Worm (Caenorhabditis elegans) whole organism, L2 larva: ENCODE measurements around the gene F57A8.1.

Experiments
- C34F6.9 ChIP-seq: fragments of 150-350 bp; optimal IDR thresholded peaks from 2 replicates; lab custom pipeline; 2014; ENCODE audit warnings: missing biosample characterization, missing genetic modification characterization
- F13H6.1 ChIP-seq: sonication (generic microtip); optimal IDR thresholded peaks from 2 replicates; lab custom pipeline; 2016; ENCODE audit warnings: missing genetic modification characterization, missing compliant biosample characterization
- Y55F3AM.14 ChIP-seq: fragments of 200-800 bp; sonication (Bioruptor generic); optimal IDR thresholded peaks from 2 replicates; lab custom pipeline; 2018; ENCODE audit warnings: mild to moderate bottlenecking, missing genetic modification characterization, missing compliant biosample characterization
- ZK546.5 ChIP-seq: sonication (generic microtip); optimal IDR thresholded peaks from 2 replicates; lab custom pipeline; 2017; ENCODE audit warnings: missing biosample characterization, missing genetic modification characterization
- alr-1 ChIP-seq: fragments of 150-350 bp; optimal IDR thresholded peaks from 2 replicates; lab custom pipeline; 2014; ENCODE audit warnings: missing biosample characterization, missing genetic modification characterization
- aly-2 ChIP-seq: fragments of 150-350 bp; optimal IDR thresholded peaks from 2 replicates; lab custom pipeline; 2014; ENCODE audit warnings: missing biosample characterization, missing genetic modification characterization
- ama-1 ChIP-seq: fragments of 150-350 bp; optimal IDR thresholded peaks from 2 replicates; lab custom pipeline; 2018; ENCODE audit warnings: inconsistent platforms
- blmp-1 ChIP-seq: sonication (generic microtip); optimal IDR thresholded peaks from 2 replicates; lab custom pipeline; 2017; ENCODE audit warnings: missing genetic modification characterization, mild to moderate bottlenecking, missing compliant biosample characterization, antibody characterized with exemption, moderate library complexity; ENCODE audit not compliant: insufficient read depth
- ceh-16 ChIP-seq: fragments of 150-350 bp; optimal IDR thresholded peaks from 2 replicates; lab custom pipeline; 2014; ENCODE audit warnings: missing biosample characterization, missing genetic modification characterization
- ceh-82 ChIP-seq: fragments of 150-350 bp; optimal IDR thresholded peaks from 2 replicates; lab custom pipeline; 2014; ENCODE audit warnings: missing biosample characterization, missing genetic modification characterization
- crh-2 ChIP-seq: sonication (generic microtip); optimal IDR thresholded peaks from 2 replicates; lab custom pipeline; 2017; ENCODE audit warnings: missing biosample characterization, missing genetic modification characterization
- dmd-4 ChIP-seq: sonication (generic microtip); optimal IDR thresholded peaks from 2 replicates; lab custom pipeline; 2017; ENCODE audit warnings: missing biosample characterization, missing genetic modification characterization
- elt-1 ChIP-seq: fragments of 150-350 bp; optimal IDR thresholded peaks from 2 replicates; lab custom pipeline; 2014; ENCODE audit warnings: missing biosample characterization, missing genetic modification characterization
- elt-3 ChIP-seq: sonication (generic microtip); optimal IDR thresholded peaks from 2 replicates; lab custom pipeline; 2017; ENCODE audit warnings: missing biosample characterization, missing genetic modification characterization
- fos-1 ChIP-seq: fragments of 150-350 bp; optimal IDR thresholded peaks from 2 replicates; lab custom pipeline; 2014; ENCODE audit warnings: missing biosample characterization, missing genetic modification characterization
- gmeb-1 ChIP-seq: fragments of 150-350 bp; optimal IDR thresholded peaks from 2 replicates; lab custom pipeline; 2014; ENCODE audit warnings: missing biosample characterization, missing genetic modification characterization
- lin-11 ChIP-seq: fragments of 150-350 bp; sonication (generic microtip); optimal IDR thresholded peaks from 2 replicates; lab custom pipeline; 2014; ENCODE audit warnings: missing biosample characterization, missing genetic modification characterization, inconsistent platforms, mixed read lengths
- lin-13 ChIP-seq: fragments of 150-350 bp; optimal IDR thresholded peaks from 2 replicates; lab custom pipeline; 2014; ENCODE audit warnings: missing biosample characterization, missing genetic modification reagents, missing genetic modification characterization
- lsy-2 ChIP-seq, 2 experiments: fragments of 150-350 bp in 1 of 2; sonication (generic microtip) in 1 of 2; optimal IDR thresholded peaks; 2 replicates each; lab custom pipeline; 2014 to 2017; ENCODE audit warnings: missing biosample characterization in 2 of 2, missing genetic modification characterization in 2 of 2
- mab-5 ChIP-seq: fragments of 150-350 bp; optimal IDR thresholded peaks from 2 replicates; lab custom pipeline; 2014; ENCODE audit warnings: missing biosample characterization, missing genetic modification characterization
- mbf-1 ChIP-seq: sonication (generic microtip); optimal IDR thresholded peaks from 2 replicates; lab custom pipeline; 2017; ENCODE audit warnings: missing biosample characterization, missing genetic modification characterization
- mdl-1 ChIP-seq, 2 experiments: fragments of 150-350 bp in 1 of 2; sonication (generic microtip) in 1 of 2; optimal IDR thresholded peaks; 2 replicates each; lab custom pipeline; 2017; ENCODE audit warnings: missing biosample characterization in 2 of 2, missing genetic modification characterization in 2 of 2
- nhr-11 ChIP-seq: fragments of 150-350 bp; optimal IDR thresholded peaks from 2 replicates; lab custom pipeline; 2014; ENCODE audit warnings: missing biosample characterization, missing genetic modification characterization
- nhr-129 ChIP-seq: fragments of 150-350 bp; optimal IDR thresholded peaks from 2 replicates; lab custom pipeline; 2014; ENCODE audit warnings: missing biosample characterization, missing genetic modification characterization
- nhr-21 ChIP-seq: fragments of 150-350 bp; optimal IDR thresholded peaks from 2 replicates; lab custom pipeline; 2014; ENCODE audit warnings: missing biosample characterization, missing genetic modification characterization
- nhr-23 ChIP-seq: fragments of 150-350 bp; optimal IDR thresholded peaks from 2 replicates; lab custom pipeline; 2014; ENCODE audit warnings: missing biosample characterization, missing genetic modification reagents, missing genetic modification characterization
- nhr-237 ChIP-seq: fragments of 150-350 bp; optimal IDR thresholded peaks from 2 replicates; lab custom pipeline; 2014; ENCODE audit warnings: missing biosample characterization, missing genetic modification characterization
- nhr-6 ChIP-seq: fragments of 150-350 bp; optimal IDR thresholded peaks from 2 replicates; lab custom pipeline; 2014; ENCODE audit warnings: missing biosample characterization, missing genetic modification characterization
- nhr-77 ChIP-seq: fragments of 150-350 bp; optimal IDR thresholded peaks from 2 replicates; lab custom pipeline; 2014; ENCODE audit warnings: missing biosample characterization, missing genetic modification characterization
- peb-1 ChIP-seq: fragments of 150-350 bp; optimal IDR thresholded peaks from 2 replicates; lab custom pipeline; 2014; ENCODE audit warnings: missing biosample characterization, missing genetic modification characterization
- sem-4 ChIP-seq: fragments of 150-350 bp; optimal IDR thresholded peaks from 2 replicates; lab custom pipeline; 2014; ENCODE audit warnings: missing biosample characterization, missing genetic modification reagents, missing genetic modification characterization
- skn-1 ChIP-seq: sonication (generic microtip); optimal IDR thresholded peaks from 2 replicates; lab custom pipeline; 2017; ENCODE audit warnings: missing biosample characterization, missing genetic modification characterization
- sma-3 ChIP-seq: sonication (generic microtip); optimal IDR thresholded peaks from 2 replicates; lab custom pipeline; 2016; ENCODE audit warnings: missing genetic modification reagents, missing genetic modification characterization, missing compliant biosample characterization
- sma-9 ChIP-seq, 2 experiments: fragments of 150-350 bp in 1 of 2; sonication (generic microtip) in 1 of 2; optimal IDR thresholded peaks; 2 replicates each; lab custom pipeline; 2014 to 2016; ENCODE audit warnings: missing genetic modification characterization in 2 of 2, mild to moderate bottlenecking in 1 of 2, missing biosample characterization in 1 of 2, missing compliant biosample characterization in 1 of 2, missing genetic modification reagents in 1 of 2, moderate library complexity in 1 of 2
- snpc-4 ChIP-seq: fragments of 150-350 bp; optimal IDR thresholded peaks from 2 replicates; lab custom pipeline; 2014; ENCODE audit warnings: missing biosample characterization, missing genetic modification characterization
- unc-39 ChIP-seq: fragments of 150-350 bp; optimal IDR thresholded peaks from 2 replicates; lab custom pipeline; 2014; ENCODE audit warnings: missing biosample characterization, missing genetic modification characterization
- unc-55 ChIP-seq: fragments of 150-350 bp; sonication (generic microtip); optimal IDR thresholded peaks from 3 replicates; lab custom pipeline; 2014; ENCODE audit warnings: missing biosample characterization, missing genetic modification reagents, missing genetic modification characterization
- zag-1 ChIP-seq: fragments of 150-350 bp; optimal IDR thresholded peaks from 2 replicates; lab custom pipeline; 2014; ENCODE audit warnings: missing biosample characterization, missing genetic modification characterization
- ztf-1 ChIP-seq: fragments of 200-800 bp; sonication (Bioruptor generic); conservative IDR thresholded peaks from 2 replicates; pipeline ENCODE4 v1.3.6; 2022; ENCODE audit warnings: missing genetic modification characterization, missing compliant biosample characterization
- ztf-11 ChIP-seq: sonication (generic microtip); optimal IDR thresholded peaks from 2 replicates; lab custom pipeline; 2017; ENCODE audit warnings: missing biosample characterization, missing genetic modification characterization
- ztf-4 ChIP-seq: fragments of 150-350 bp; optimal IDR thresholded peaks from 2 replicates; lab custom pipeline; 2014; ENCODE audit warnings: missing biosample characterization, missing genetic modification characterization

Gene F57A8.1

DNA sequence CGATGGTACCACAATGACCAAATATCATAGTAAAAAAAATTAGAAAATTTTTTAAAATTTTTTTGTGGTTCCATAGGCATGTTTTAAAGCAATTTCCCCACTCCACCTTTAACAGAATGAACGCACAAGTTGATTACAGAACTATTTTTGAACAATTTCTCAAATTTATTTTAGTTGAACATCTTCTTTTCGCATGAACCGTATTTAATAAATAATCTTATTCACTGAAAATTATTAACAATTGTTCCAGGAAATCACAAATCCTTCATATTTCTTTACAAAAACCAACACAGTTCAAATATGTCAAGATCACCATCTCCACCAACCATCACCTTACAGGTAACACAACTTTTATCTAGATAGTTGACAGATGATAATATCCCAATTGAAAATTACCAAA is 25.5 kb upstream of the F57A8.1 start, which contains the start of gene lea-1:
TSS of gene lea-1 (plus strand) at position 301 of the 400 bp plus-strand sequence.
- TF ChIP-seq nhr-23 (tag; lab: Kevin White, UChicago) (no peak), ztf-4 (no peak), nhr-6 (tag; lab: Kevin White, UChicago) (no peak), unc-39 (tag; lab: Kevin White, UChicago) (no peak), ama-1 (lab: Kevin White, UChicago) (no peak), aly-2 (no peak), nhr-11 (tag; lab: Kevin White, UChicago) (no peak), sma-3 (no peak), nhr-237 (no peak), lsy-2 (tag; optimal IDR thresholded peaks at IDR 0.05; lab: Kevin White, UChicago) (no peak), lin-11 (tag; lab: Kevin White, UChicago) (no peak), dmd-4 (tag; lab: Kevin White, UChicago) (no peak), alr-1 (no peak), fos-1 (tag; lab: Kevin White, UChicago) (no peak), peb-1 (no peak), gmeb-1 (no peak), nhr-21 (tag; lab: Kevin White, UChicago) (no peak), C34F6.9 (tag; lab: Kevin White, UChicago) (no peak), zag-1 (tag; lab: Kevin White, UChicago) (no peak)

DNA sequence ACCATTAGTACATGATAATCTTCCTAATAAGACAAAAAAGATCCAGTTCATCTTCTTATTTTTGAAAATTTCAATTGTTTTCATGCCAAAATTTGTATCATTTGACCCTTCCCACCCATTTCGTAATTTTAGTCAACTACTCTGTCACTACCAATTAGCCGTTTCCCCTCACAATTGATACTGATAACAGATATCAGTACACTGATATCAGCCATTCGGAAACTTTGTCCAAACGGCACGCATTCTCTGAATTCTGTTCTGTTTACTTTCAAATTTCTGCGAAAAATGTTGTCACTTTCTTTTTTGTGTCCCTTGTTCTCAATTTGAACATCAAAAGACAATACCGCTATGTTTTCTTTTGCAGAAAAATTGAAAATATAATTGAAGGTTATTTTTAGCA is 24.5 kb upstream of the F57A8.1 start:
- TF ChIP-seq mab-5 (tag; lab: Kevin White, UChicago) (no peak), dmd-4 (tag; lab: Kevin White, UChicago) (no peak), ama-1 (lab: Kevin White, UChicago) (no peak), unc-55 (no peak), fos-1 (tag; lab: Kevin White, UChicago) (peak; percentile 76), ceh-16 (tag; lab: Kevin White, UChicago) (no peak), lin-13 (GFP tag; lab: Kevin White, UChicago) (no peak), ztf-11 (no peak), nhr-23 (tag; lab: Kevin White, UChicago) (no peak), skn-1 (tag; lab: Kevin White, UChicago) (no peak), snpc-4 (tag; lab: Kevin White, UChicago) (no peak), elt-3 (no peak), nhr-129 (tag; lab: Kevin White, UChicago) (peak; percentile 11), sma-9 (GFP tag; optimal IDR thresholded peaks at IDR 0.05; lab: Kevin White, UChicago) (peak; percentile 31), sma-9 (tag; optimal IDR thresholded peaks at IDR 0.05; lab: Kevin White, UChicago) (no peak), blmp-1 (tag; lab: Kevin White, UChicago) (peak; percentile 29), nhr-21 (tag; lab: Kevin White, UChicago) (no peak), ztf-1 (GFP tag; lab: Robert Waterston, UW) (no peak)

DNA sequence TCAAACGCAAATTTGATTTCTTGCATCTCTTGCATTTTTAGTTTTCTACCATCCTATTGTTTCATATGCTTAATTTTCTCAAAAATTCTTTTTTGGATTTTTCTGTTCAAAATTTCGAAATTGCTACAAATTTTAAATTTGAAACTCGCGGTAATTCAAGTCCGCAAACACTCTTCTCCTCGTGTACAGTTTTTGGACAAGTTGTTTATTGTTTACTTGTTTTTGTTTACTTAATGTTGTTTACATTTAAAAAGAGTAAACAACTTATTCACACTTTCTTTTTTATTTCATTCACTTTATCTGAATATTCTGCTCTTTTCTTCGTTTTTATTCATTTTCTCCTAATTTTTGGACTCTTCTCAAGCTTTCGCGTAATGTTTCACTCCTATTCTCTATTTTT is 18.8 kb upstream of the F57A8.1 start:
- TF ChIP-seq nhr-77 (tag; lab: Kevin White, UChicago) (no peak), crh-2 (tag; lab: Kevin White, UChicago) (no peak), F13H6.1 (tag; lab: Kevin White, UChicago) (no peak), nhr-11 (tag; lab: Kevin White, UChicago) (no peak), mbf-1 (tag; lab: Kevin White, UChicago) (no peak), zag-1 (tag; lab: Kevin White, UChicago) (no peak)

DNA sequence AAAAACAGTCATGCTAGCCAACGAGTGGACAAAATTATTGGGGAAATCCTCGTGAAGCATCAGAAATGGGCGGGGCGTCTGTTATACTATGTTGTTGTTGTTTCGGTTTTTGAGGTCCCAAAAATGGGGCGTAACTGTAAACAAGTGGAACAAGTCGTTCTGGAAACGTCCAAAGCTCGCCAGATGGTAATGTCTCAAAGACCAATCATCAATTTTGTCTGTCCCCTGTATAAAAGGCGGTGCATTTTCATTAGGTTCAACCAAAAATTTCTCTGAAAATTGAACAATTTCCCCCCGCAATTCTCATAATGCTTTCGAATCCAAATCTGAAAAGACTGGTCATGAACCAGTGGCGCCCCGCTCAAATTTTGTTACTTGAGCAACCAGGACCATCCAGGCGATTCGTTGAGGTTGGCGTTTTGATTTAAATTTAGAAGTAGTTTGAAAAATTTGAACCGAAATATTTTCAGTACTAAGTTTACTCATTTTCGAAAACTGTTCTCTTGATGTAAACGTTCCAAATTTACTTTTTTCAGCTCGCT is 18.0 kb upstream of the F57A8.1 start:
- no peak for TF ChIP-seq ama-1 (lab: Kevin White, UChicago)
- no peak for TF ChIP-seq elt-1
- TF ChIP-seq alr-1: no peak
- no peak for TF ChIP-seq mab-5 (tag; lab: Kevin White, UChicago)
- no peak for TF ChIP-seq ztf-4
- TF ChIP-seq, all 48 proteins: peak for 0

DNA sequence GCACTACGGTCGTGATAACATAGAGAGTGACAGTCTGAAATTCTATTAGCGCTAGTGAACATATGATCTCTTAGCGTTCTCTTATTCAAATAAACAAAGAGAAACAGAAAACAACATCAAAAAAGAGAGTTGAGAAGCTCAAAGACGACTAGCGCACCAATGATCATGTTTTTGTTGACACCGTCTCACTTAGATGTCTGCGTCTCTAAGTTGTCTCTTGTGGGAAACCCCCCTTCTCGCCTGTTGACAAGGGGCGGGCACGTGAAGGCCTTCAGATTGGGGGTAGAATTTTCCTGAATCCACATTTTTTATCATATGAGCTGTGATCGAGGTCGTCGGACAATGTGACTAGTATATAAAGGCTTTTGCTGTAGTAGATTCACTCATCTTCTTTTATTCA is 17.2 kb upstream of the F57A8.1 start:
- no peak for TF ChIP-seq dmd-4 (tag; lab: Kevin White, UChicago)
- TF ChIP-seq Y55F3AM.14 (GFP tag; lab: Kevin White, UChicago): no peak
- TF ChIP-seq nhr-21 (tag; lab: Kevin White, UChicago): no peak
- TF ChIP-seq ZK546.5 (tag; lab: Kevin White, UChicago): no peak
- no peak for TF ChIP-seq sem-4 (tag; lab: Kevin White, UChicago)
- TF ChIP-seq mdl-1 (tag; optimal IDR thresholded peaks at IDR 0.05; lab: Kevin White, UChicago): peak in 1 of 2 experiments; percentile 47
- no peak for TF ChIP-seq ceh-82
- peak; percentile 26 for TF ChIP-seq unc-55
- peak; percentile 28 for TF ChIP-seq C34F6.9 (tag; lab: Kevin White, UChicago)
- TF ChIP-seq sma-9 (GFP tag; optimal IDR thresholded peaks at IDR 0.05; lab: Kevin White, UChicago): peak; percentile 59
- TF ChIP-seq sma-9 (tag; optimal IDR thresholded peaks at IDR 0.05; lab: Kevin White, UChicago): no peak
- no peak for TF ChIP-seq peb-1
- TF ChIP-seq ztf-11: no peak
- peak; percentile 60 for TF ChIP-seq nhr-129 (tag; lab: Kevin White, UChicago)
- peak in 1 of 2 experiments; percentile 31 for TF ChIP-seq lsy-2 (tag; optimal IDR thresholded peaks at IDR 0.05; lab: Kevin White, UChicago)
- TF ChIP-seq mab-5 (tag; lab: Kevin White, UChicago): no peak
